Fruit fly (Drosophila melanogaster) whole organism, wandering third instar larva: ENCODE data around the gene CG17746.

Experiments used
- Abd-B ChIP-seq: fragments of >200 bp; optimal IDR thresholded peaks from 2 replicates; lab custom pipeline; 2017; ENCODE audit warnings: missing biosample characterization, missing genetic modification characterization
- CG32264 ChIP-seq: fragments of 200-800 bp; sonication (Bioruptor generic); optimal IDR thresholded peaks from 2 replicates; lab custom pipeline; 2016; ENCODE audit warnings: missing biosample characterization, missing genetic modification characterization
- CG9705 ChIP-seq: fragments of 200-800 bp; sonication (Bioruptor generic); optimal IDR thresholded peaks from 2 replicates; lab custom pipeline; 2018; ENCODE audit warnings: missing biosample characterization, mild to moderate bottlenecking, missing genetic modification characterization
- CrebA ChIP-seq: fragments of 200-800 bp; sonication (Bioruptor generic); optimal IDR thresholded peaks from 2 replicates; lab custom pipeline; 2016; ENCODE audit warnings: missing biosample characterization, mild to moderate bottlenecking, missing genetic modification characterization, borderline replicate concordance
- Dfd ChIP-seq: fragments of >200 bp; optimal IDR thresholded peaks from 2 replicates; lab custom pipeline; 2017; ENCODE audit warnings: missing biosample characterization, missing genetic modification characterization
- Dif ChIP-seq: fragments of 200-275, 200-300 bp; sonication (Bioruptor generic); optimal IDR thresholded peaks from 2 replicates; lab custom pipeline; 2018; ENCODE audit warnings: missing biosample characterization, missing genetic modification characterization; ENCODE audit not compliant: partially characterized antibody
- GATAd ChIP-seq: sonication (Bioruptor generic); optimal IDR thresholded peaks from 2 replicates; lab custom pipeline; 2016; ENCODE audit warnings: missing biosample characterization, missing genetic modification characterization
- HLH106 ChIP-seq: fragments of 200-800 bp; optimal IDR thresholded peaks from 3 replicates; lab custom pipeline; 2019; ENCODE audit warnings: missing biosample characterization, mild to moderate bottlenecking, missing genetic modification characterization, moderate library complexity
- Hnf4 ChIP-seq: fragments of 200-800 bp; sonication (Bioruptor generic); optimal IDR thresholded peaks from 2 replicates; lab custom pipeline; 2016; ENCODE audit warnings: missing biosample characterization, mild to moderate bottlenecking, missing genetic modification characterization
- Hr78 ChIP-seq: fragments of >200 bp; optimal IDR thresholded peaks from 2 replicates; lab custom pipeline; 2017; ENCODE audit warnings: missing biosample characterization, missing genetic modification characterization
- Hr83 ChIP-seq: fragments of 200-300 bp; sonication (Bioruptor generic); optimal IDR thresholded peaks from 2 replicates; lab custom pipeline; 2016; ENCODE audit warnings: missing biosample characterization, mild to moderate bottlenecking, missing genetic modification characterization, moderate library complexity; ENCODE audit not compliant: poor library complexity, severe bottlenecking
- Jra ChIP-seq: sonication (Bioruptor generic); optimal IDR thresholded peaks from 2 replicates; lab custom pipeline; 2016; ENCODE audit warnings: missing biosample characterization, missing genetic modification characterization
- Mio ChIP-seq: sonication (Bioruptor generic); optimal IDR thresholded peaks from 2 replicates; lab custom pipeline; 2016; ENCODE audit warnings: missing biosample characterization, missing genetic modification characterization
- Myc ChIP-seq: fragments of >200 bp; optimal IDR thresholded peaks from 2 replicates; lab custom pipeline; 2017
- N ChIP-seq: fragments of >200 bp; optimal IDR thresholded peaks from 2 replicates; lab custom pipeline; 2018; ENCODE audit warnings: missing biosample characterization, missing external identifiers, missing genetic modification characterization
- OdsH ChIP-seq: fragments of 200-800 bp; sonication (Bioruptor generic); optimal IDR thresholded peaks from 2 replicates; lab custom pipeline; 2016; ENCODE audit warnings: missing biosample characterization, mild to moderate bottlenecking, missing genetic modification characterization
- Rel ChIP-seq, 2 experiments: fragments of 200-800 bp; sonication (Bioruptor generic) in 1 of 2; optimal IDR thresholded peaks; 2 replicates in 1 of 2; 3 replicates in 1 of 2; lab custom pipeline; 2016 to 2019; ENCODE audit warnings: mild to moderate bottlenecking in 2 of 2, missing biosample characterization in 2 of 2, missing genetic modification characterization in 2 of 2, moderate library complexity in 1 of 2
- Sp1 ChIP-seq: fragments of 200-800 bp; sonication (Bioruptor generic); optimal IDR thresholded peaks from 3 replicates; lab custom pipeline; 2019; ENCODE audit warnings: missing biosample characterization, mild to moderate bottlenecking, missing genetic modification characterization, moderate library complexity
- Vsx2 ChIP-seq: fragments of 200-300, 225-300 bp; sonication (Bioruptor generic); optimal IDR thresholded peaks from 2 replicates; lab custom pipeline; 2018; ENCODE audit warnings: missing biosample characterization, missing genetic modification characterization; ENCODE audit not compliant: partially characterized antibody
- br ChIP-seq: fragments of 200-800 bp; sonication (Bioruptor generic); optimal IDR thresholded peaks from 2 replicates; lab custom pipeline; 2016; ENCODE audit warnings: missing biosample characterization, missing genetic modification characterization
- dl ChIP-seq, 2 experiments: fragments of 175-275, 200-275 bp in 1 of 2; fragments of 200-275 bp in 1 of 2; sonication (Bioruptor generic); optimal IDR thresholded peaks; lab custom pipeline; 2018; ENCODE audit warnings: mild to moderate bottlenecking in 2 of 2, missing biosample characterization in 2 of 2, missing genetic modification characterization in 2 of 2, moderate library complexity in 2 of 2; ENCODE audit not compliant: partially characterized antibody in 2 of 2, insufficient read depth in 1 of 2
- dmrt93B ChIP-seq: fragments of 200-800 bp; sonication (Bioruptor generic); optimal IDR thresholded peaks from 2 replicates; lab custom pipeline; 2018; ENCODE audit warnings: missing biosample characterization, mild to moderate bottlenecking, missing genetic modification characterization
- dsf ChIP-seq: sonication (Bioruptor generic); optimal IDR thresholded peaks from 2 replicates; lab custom pipeline; 2016; ENCODE audit warnings: missing biosample characterization, missing genetic modification characterization, borderline replicate concordance
- ey ChIP-seq: fragments of 200-800 bp; sonication (Bioruptor generic); optimal IDR thresholded peaks from 2 replicates; lab custom pipeline; 2016; ENCODE audit warnings: missing biosample characterization, missing genetic modification characterization
- foxo ChIP-seq, 2 experiments: fragments of 200-800 bp; sonication (Bioruptor generic); optimal IDR thresholded peaks; 2 replicates in 1 of 2; 3 replicates in 1 of 2; lab custom pipeline; 2016 to 2017; ENCODE audit warnings: missing biosample characterization in 2 of 2, missing genetic modification characterization in 2 of 2
- fru ChIP-seq: fragments of 200-800 bp; sonication (Bioruptor generic); optimal IDR thresholded peaks from 3 replicates; lab custom pipeline; 2016; ENCODE audit warnings: missing biosample characterization, mild to moderate bottlenecking, missing genetic modification characterization
- h ChIP-seq: fragments of 200-800 bp; sonication (Bioruptor generic); optimal IDR thresholded peaks from 3 replicates; lab custom pipeline; 2016; ENCODE audit warnings: missing biosample characterization, mild to moderate bottlenecking, missing genetic modification characterization
- jim ChIP-seq: fragments of 175-275, 200-325 bp; sonication (Bioruptor generic); optimal IDR thresholded peaks from 2 replicates; lab custom pipeline; 2016; ENCODE audit warnings: missing biosample characterization, mild to moderate bottlenecking, missing genetic modification characterization
- lola ChIP-seq: fragments of >200 bp; optimal IDR thresholded peaks from 2 replicates; lab custom pipeline; 2017; ENCODE audit warnings: missing biosample characterization, missing genetic modification characterization
- pan ChIP-seq: fragments of >200 bp; optimal IDR thresholded peaks from 2 replicates; lab custom pipeline; 2017
- psq ChIP-seq: fragments of 200-800 bp; sonication (Bioruptor generic); optimal IDR thresholded peaks from 3 replicates; lab custom pipeline; 2017; ENCODE audit warnings: missing biosample characterization, mild to moderate bottlenecking, missing genetic modification characterization, moderate library complexity
- rgr ChIP-seq: fragments of 200-800 bp; sonication (Bioruptor generic); optimal IDR thresholded peaks from 3 replicates; lab custom pipeline; 2016; ENCODE audit warnings: missing biosample characterization, mild to moderate bottlenecking, missing genetic modification characterization
- sage ChIP-seq: fragments of 200-800 bp; sonication (Bioruptor generic); optimal IDR thresholded peaks from 2 replicates; lab custom pipeline; 2016; ENCODE audit warnings: missing biosample characterization, mild to moderate bottlenecking, missing genetic modification characterization
- sv ChIP-seq: fragments of 200-800 bp; sonication (Bioruptor generic); optimal IDR thresholded peaks from 3 replicates; lab custom pipeline; 2016; ENCODE audit warnings: missing biosample characterization, missing genetic modification characterization
- tai ChIP-seq: sonication (Bioruptor generic); optimal IDR thresholded peaks from 2 replicates; lab custom pipeline; 2016; ENCODE audit warnings: missing biosample characterization, missing genetic modification characterization
- usp ChIP-seq: fragments of >200 bp; optimal IDR thresholded peaks from 2 replicates; lab custom pipeline; 2017; ENCODE audit warnings: missing biosample characterization, missing genetic modification characterization
- woc ChIP-seq: sonication (Bioruptor generic); optimal IDR thresholded peaks from 2 replicates; lab custom pipeline; 2016; ENCODE audit warnings: missing biosample characterization, mild to moderate bottlenecking, missing genetic modification characterization

CG17746 gene

DNA sequence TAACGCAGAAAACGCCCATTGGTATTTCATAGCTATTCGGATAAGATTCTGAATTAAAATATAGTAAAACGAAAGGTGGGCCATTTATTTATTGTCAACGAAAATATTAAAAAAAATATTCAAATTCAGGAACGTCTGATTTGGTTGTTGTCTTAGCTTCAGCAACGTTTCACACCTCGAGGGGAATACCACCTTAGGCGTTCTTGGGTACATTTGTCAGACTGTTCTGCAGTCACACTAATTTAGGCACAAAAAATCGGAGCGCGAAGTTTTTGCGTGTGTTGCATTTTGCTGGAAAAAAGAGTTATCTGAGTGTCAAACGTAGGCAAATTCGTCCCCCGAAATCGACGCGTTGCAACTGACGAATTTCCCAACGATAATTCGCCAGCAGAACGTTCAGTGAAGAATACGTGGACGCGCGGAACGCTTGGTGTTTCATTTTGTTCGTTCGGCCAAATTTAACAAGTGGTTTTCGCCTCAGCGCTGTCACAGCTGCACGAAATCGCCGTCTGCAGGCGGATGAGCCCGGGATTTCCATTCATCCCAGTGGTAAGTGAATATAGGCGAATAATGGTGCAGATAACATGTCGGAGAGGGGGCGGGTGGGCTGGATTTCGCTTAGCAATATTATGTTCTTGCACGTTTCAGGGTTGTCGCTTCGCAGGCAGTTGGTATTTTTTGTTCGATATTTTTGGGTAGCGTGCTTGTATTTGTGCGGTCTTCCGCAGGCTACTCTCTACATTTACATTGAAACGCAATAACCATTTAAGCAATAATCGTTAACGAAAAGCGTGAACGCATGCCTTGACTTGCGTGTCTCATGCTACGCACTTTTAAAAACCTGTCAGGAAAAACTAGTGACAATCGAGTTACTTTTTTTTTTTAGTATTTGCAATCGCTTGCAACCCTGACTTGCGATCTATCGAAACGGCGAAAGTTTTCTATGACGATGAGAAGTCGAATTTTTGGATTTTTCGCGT, 14.3 kb downstream of the CG17746 start, which contains the start of gene Larp4B:
TSS of gene Larp4B (plus strand) at position 99 of the 980 bp plus-strand sequence.
- TF ChIP-seq Rel (GFP tag; optimal IDR thresholded peaks at IDR 0.05; lab: Kevin White, UChicago) = no peak
- peak; percentile 97 for TF ChIP-seq Rel (tag; optimal IDR thresholded peaks at IDR 0.05; lab: Kevin White, UChicago)
- TF ChIP-seq Jra (GFP tag; lab: Kevin White, UChicago) = peak; percentile 27
- TF ChIP-seq GATAd (GFP tag; lab: Kevin White, UChicago) = no peak
- TF ChIP-seq foxo (GFP tag; optimal IDR thresholded peaks at IDR 0.05; lab: Kevin White, UChicago) = peak in 1 of 2 experiments; percentile 17
- TF ChIP-seq Sp1 = peak; percentile 6
- TF ChIP-seq rgr (GFP tag; lab: Kevin White, UChicago) = peak; percentile 36
- TF ChIP-seq h (GFP tag; lab: Kevin White, UChicago) = peak; percentile 13
- TF ChIP-seq pan (lab: Kevin White, UChicago) = no peak
- TF ChIP-seq, all 38 proteins: peak for 6

DNA sequence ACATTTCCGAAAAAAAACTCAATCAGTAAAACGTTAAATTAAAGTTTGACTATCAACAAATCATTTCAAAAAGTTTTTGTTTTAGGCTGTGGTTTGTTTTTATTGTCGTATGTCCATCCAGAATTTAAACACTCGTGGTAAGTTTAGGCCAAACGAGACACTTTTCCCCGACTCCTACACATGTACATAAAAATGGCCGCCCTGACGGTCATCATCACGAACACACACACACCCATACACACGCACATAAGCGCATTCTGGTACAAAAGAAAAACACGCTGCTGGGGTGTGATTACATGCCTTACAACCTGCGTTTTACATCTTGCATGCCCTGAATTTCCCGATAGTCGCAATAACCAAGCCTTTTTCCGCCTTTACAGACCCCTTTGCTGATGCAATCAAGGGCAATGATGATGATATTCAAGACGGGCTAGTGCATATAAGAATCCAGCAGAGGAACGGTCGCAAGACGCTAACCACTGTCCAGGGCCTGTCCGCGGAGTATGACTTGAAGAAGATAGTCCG, 15.9 kb downstream of the CG17746 start:
- no peak for TF ChIP-seq OdsH
- TF ChIP-seq GATAd (GFP tag; lab: Kevin White, UChicago) = no peak
- no peak for TF ChIP-seq br (GFP tag; lab: Kevin White, UChicago)
- TF ChIP-seq sage (GFP tag; lab: Kevin White, UChicago) = no peak
- no peak for TF ChIP-seq Rel (GFP tag; optimal IDR thresholded peaks at IDR 0.05; lab: Kevin White, UChicago)
- TF ChIP-seq Rel (tag; optimal IDR thresholded peaks at IDR 0.05; lab: Kevin White, UChicago) = no peak
- no peak for TF ChIP-seq dmrt93B (GFP tag; lab: Kevin White, UChicago)
- no peak for TF ChIP-seq jim
- no peak for TF ChIP-seq HLH106 (tag; lab: Kevin White, UChicago)
- TF ChIP-seq Hr83 (GFP tag; lab: Kevin White, UChicago) = no peak
- no peak for TF ChIP-seq tai (GFP tag; lab: Kevin White, UChicago)
- no peak for TF ChIP-seq fru (GFP tag; lab: Kevin White, UChicago)
- no peak for TF ChIP-seq lola (GFP tag; lab: Kevin White, UChicago)
- TF ChIP-seq N = no peak
- no peak for TF ChIP-seq Hr78 (GFP tag; lab: Kevin White, UChicago)
- no peak for TF ChIP-seq dl (GFP tag; optimal IDR thresholded peaks at IDR 0.05; lab: Kevin White, UChicago; ENCODE audit: insufficient read depth in 1 of 2, partially characterized antibody in 2 of 2)

DNA sequence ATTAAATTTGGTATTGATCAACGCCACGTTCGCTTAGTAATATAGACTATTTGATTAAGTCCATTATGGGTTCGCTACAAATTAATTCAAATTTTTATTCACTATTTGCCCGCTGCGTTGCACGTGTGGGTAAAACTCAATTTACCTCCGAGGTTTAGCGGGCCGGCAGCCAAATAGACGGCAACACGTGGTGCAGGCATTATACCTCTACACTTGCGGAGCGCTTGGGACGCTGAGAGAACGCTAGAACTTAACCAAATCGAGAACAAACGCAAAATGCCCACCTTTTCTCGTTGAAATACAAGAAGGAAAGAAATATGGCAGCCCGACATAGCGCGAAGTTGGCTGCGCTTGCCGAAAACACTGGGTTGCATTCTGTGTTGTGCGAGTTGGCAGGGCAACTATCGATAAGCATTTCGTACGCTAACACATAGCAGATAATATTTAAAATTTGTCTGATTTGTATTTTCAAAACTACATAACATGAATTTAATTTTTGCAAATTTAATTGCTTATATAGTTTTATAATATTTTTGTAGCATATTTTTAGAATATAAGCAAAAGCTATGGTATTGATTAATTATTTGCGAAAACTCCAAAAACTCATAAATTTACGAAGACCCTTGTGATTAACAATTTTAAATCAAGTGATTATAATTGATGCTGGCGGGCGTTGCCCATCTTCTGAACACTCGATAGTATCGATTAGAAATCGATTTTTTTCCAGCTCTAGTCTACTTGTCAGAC, 16.6 kb downstream of the CG17746 start, which contains the start of the genes RpL28 and eIF1:
TSS of gene RpL28 (minus strand) at position 318 of the 747 bp plus-strand sequence.
TSS of gene eIF1 (plus strand) at position 699 of the 747 bp plus-strand sequence.
- no peak for TF ChIP-seq Abd-B (GFP tag; lab: Kevin White, UChicago)
- TF ChIP-seq Dfd (GFP tag; lab: Kevin White, UChicago) = no peak
- TF ChIP-seq Hnf4 (GFP tag; lab: Kevin White, UChicago) = peak; percentile 82
- no peak for TF ChIP-seq Vsx2 (GFP tag; lab: Kevin White, UChicago)
- no peak for TF ChIP-seq N
- TF ChIP-seq Mio (GFP tag; lab: Kevin White, UChicago) = peak; percentile 85
- TF ChIP-seq Hr78 (GFP tag; lab: Kevin White, UChicago) = no peak
- TF ChIP-seq usp (GFP tag; lab: Kevin White, UChicago) = no peak
- TF ChIP-seq Jra (GFP tag; lab: Kevin White, UChicago) = peak; percentile 84
- peak; percentile 66 for TF ChIP-seq br (GFP tag; lab: Kevin White, UChicago)
- no peak for TF ChIP-seq sage (GFP tag; lab: Kevin White, UChicago)
- TF ChIP-seq CG9705 (GFP tag; lab: Kevin White, UChicago) = peak; percentile 92
- peak; percentile 65 for TF ChIP-seq CG32264 (GFP tag; lab: Kevin White, UChicago)
- TF ChIP-seq h (GFP tag; lab: Kevin White, UChicago) = peak; percentile 89
- no peak for TF ChIP-seq GATAd (GFP tag; lab: Kevin White, UChicago)
- peak; percentile 84 for TF ChIP-seq OdsH
- peak; percentile 66 for TF ChIP-seq ey (GFP tag; lab: Kevin White, UChicago)
- no peak for TF ChIP-seq pan (lab: Kevin White, UChicago)
- no peak for TF ChIP-seq Rel (GFP tag; optimal IDR thresholded peaks at IDR 0.05; lab: Kevin White, UChicago)
- peak; percentile 59 for TF ChIP-seq Rel (tag; optimal IDR thresholded peaks at IDR 0.05; lab: Kevin White, UChicago)
- peak; percentile 75 for TF ChIP-seq psq
- peak; percentile 99 for TF ChIP-seq Hr83 (GFP tag; lab: Kevin White, UChicago)
- TF ChIP-seq woc (GFP tag; lab: Kevin White, UChicago) = peak; percentile 45
- peak; percentile 96 for TF ChIP-seq rgr (GFP tag; lab: Kevin White, UChicago)
- TF ChIP-seq jim = no peak
- no peak for TF ChIP-seq CrebA (GFP tag; lab: Kevin White, UChicago)
- TF ChIP-seq fru (GFP tag; lab: Kevin White, UChicago) = peak; percentile 55
- TF ChIP-seq lola (GFP tag; lab: Kevin White, UChicago) = no peak
- TF ChIP-seq Dif (GFP tag; lab: Kevin White, UChicago) = peak; percentile 14
- TF ChIP-seq Sp1 = peak; percentile 91
- TF ChIP-seq Myc (lab: Kevin White, UChicago) = peak; percentile 65
- TF ChIP-seq tai (GFP tag; lab: Kevin White, UChicago) = no peak
- TF ChIP-seq HLH106 (tag; lab: Kevin White, UChicago) = peak; percentile 86
- TF ChIP-seq sv (GFP tag; lab: Kevin White, UChicago) = peak; percentile 92
- no peak for TF ChIP-seq dl (GFP tag; optimal IDR thresholded peaks at IDR 0.05; lab: Kevin White, UChicago; ENCODE audit: insufficient read depth in 1 of 2, partially characterized antibody in 2 of 2)
- TF ChIP-seq dsf (GFP tag; lab: Kevin White, UChicago) = peak; percentile 83
- TF ChIP-seq dmrt93B (GFP tag; lab: Kevin White, UChicago) = peak; percentile 96
